Fruit fly (Drosophila melanogaster) whole organism, adult: ENCODE data around the gene CG5810.

Experiments used
- CG11617 ChIP-seq: fragments of 200-800 bp; sonication (Bioruptor generic); optimal IDR thresholded peaks from 2 replicates; lab custom pipeline; 2017; ENCODE audit warnings: mild to moderate bottlenecking, missing biosample characterization, missing genetic modification reagents, missing genetic modification characterization
- CG12768 ChIP-seq: fragments of 200-800 bp; sonication (Bioruptor generic); optimal IDR thresholded peaks from 2 replicates; lab custom pipeline; 2017; ENCODE audit warnings: missing biosample characterization, missing genetic modification characterization, mild to moderate bottlenecking, moderate library complexity, missing genetic modification reagents
- CG14711 ChIP-seq: fragments of 200-800 bp; sonication (Bioruptor generic); optimal IDR thresholded peaks from 2 replicates; lab custom pipeline; 2018; ENCODE audit warnings: missing biosample characterization, mild to moderate bottlenecking, missing genetic modification characterization, moderate library complexity
- CG1620 ChIP-seq: fragments of 200-800 bp; sonication (Bioruptor generic); optimal IDR thresholded peaks from 2 replicates; lab custom pipeline; 2016; ENCODE audit warnings: missing biosample characterization, missing genetic modification characterization
- CG33017 ChIP-seq: fragments of 200-800 bp; sonication (Bioruptor generic); optimal IDR thresholded peaks from 2 replicates; lab custom pipeline; 2018; ENCODE audit warnings: missing biosample characterization, mild to moderate bottlenecking, missing genetic modification characterization, moderate library complexity
- CG5204 ChIP-seq: fragments of 200-800 bp; sonication (Bioruptor generic); optimal IDR thresholded peaks from 2 replicates; lab custom pipeline; 2016; ENCODE audit warnings: missing biosample characterization, missing genetic modification characterization
- CG7045 ChIP-seq: fragments of 200-800 bp; sonication (Bioruptor generic); optimal IDR thresholded peaks from 2 replicates; lab custom pipeline; 2017; ENCODE audit warnings: missing biosample characterization, mild to moderate bottlenecking, missing genetic modification characterization
- CG7101 ChIP-seq: fragments of 200-800 bp; sonication (Bioruptor generic); optimal IDR thresholded peaks from 2 replicates; lab custom pipeline; 2018; ENCODE audit warnings: missing biosample characterization, mild to moderate bottlenecking, missing genetic modification characterization, moderate library complexity
- Clk ChIP-seq: fragments of 200-800 bp; sonication (Bioruptor generic); optimal IDR thresholded peaks from 2 replicates; lab custom pipeline; 2017; ENCODE audit warnings: missing biosample characterization, missing genetic modification characterization
- Crg-1 ChIP-seq: fragments of 200-800 bp; sonication (Bioruptor generic); optimal IDR thresholded peaks from 2 replicates; lab custom pipeline; 2016; ENCODE audit warnings: missing biosample characterization, missing genetic modification characterization
- Hr96 ChIP-seq: fragments of 200-800 bp; sonication (Bioruptor generic); optimal IDR thresholded peaks from 2 replicates; lab custom pipeline; 2016; ENCODE audit warnings: missing biosample characterization, missing genetic modification characterization
- Mnt ChIP-seq: fragments of 200-800 bp; sonication (Bioruptor generic); optimal IDR thresholded peaks from 2 replicates; lab custom pipeline; 2016; ENCODE audit warnings: missing biosample characterization, mild to moderate bottlenecking, missing genetic modification characterization
- bab1 ChIP-seq: fragments of 200-800 bp; sonication (Bioruptor generic); optimal IDR thresholded peaks from 3 replicates; lab custom pipeline; 2019; ENCODE audit warnings: missing biosample characterization, mild to moderate bottlenecking, missing genetic modification characterization, moderate library complexity
- cic ChIP-seq: fragments of 200-800 bp; sonication (Bioruptor generic); optimal IDR thresholded peaks from 2 replicates; lab custom pipeline; 2017; ENCODE audit warnings: missing biosample characterization, mild to moderate bottlenecking, missing genetic modification characterization, moderate library complexity
- cnc ChIP-seq, 2 experiments: fragments of >200 bp; optimal IDR thresholded peaks; 2 replicates each; lab custom pipeline; 2017
- kay ChIP-seq: fragments of 200-800 bp; sonication (Bioruptor generic); peaks from one replicate; lab custom pipeline; 2016; ENCODE audit warnings: missing biosample characterization, missing genetic modification characterization, borderline replicate concordance
- ovo ChIP-seq: fragments of 200-800 bp; sonication (Bioruptor generic); optimal IDR thresholded peaks from 2 replicates; lab custom pipeline; 2016; ENCODE audit warnings: missing biosample characterization, missing genetic modification characterization
- pad ChIP-seq: fragments of 200-800 bp; sonication (Bioruptor generic); optimal IDR thresholded peaks from 3 replicates; lab custom pipeline; 2017; ENCODE audit warnings: missing biosample characterization, missing genetic modification characterization, mild to moderate bottlenecking, moderate library complexity, missing genetic modification reagents
- tj ChIP-seq: fragments of 200-800 bp; sonication (Bioruptor generic); optimal IDR thresholded peaks from 3 replicates; lab custom pipeline; 2017; ENCODE audit warnings: missing biosample characterization, mild to moderate bottlenecking, missing genetic modification characterization, moderate library complexity
- toe ChIP-seq: fragments of 200-800 bp; sonication (Bioruptor generic); optimal IDR thresholded peaks from 2 replicates; lab custom pipeline; 2016; ENCODE audit warnings: missing biosample characterization, missing genetic modification characterization

CG5810 gene

dm6 chr3R:21169525-21170149 lies 6.1 kb downstream of the CG5810 start:
- TF ChIP-seq bab1 (no peak), tj (GFP tag; lab: Kevin White, UChicago) (peak; percentile 91)

dm6 chr3R:21176663-21177145 lies 13.1 kb downstream of the CG5810 start:
- no peak for TF ChIP-seq toe (GFP tag; lab: Kevin White, UChicago)
- peak; percentile 77 for TF ChIP-seq CG7101 (tag; lab: Kevin White, UChicago)
- TF ChIP-seq CG14711 (tag; lab: Kevin White, UChicago): peak; percentile 46
- peak; percentile 74 for TF ChIP-seq ovo (GFP tag; lab: Kevin White, UChicago)
- TF ChIP-seq cic (GFP tag; lab: Kevin White, UChicago): peak; percentile 90
- TF ChIP-seq Mnt: peak; percentile 47
- peak; percentile 51 for TF ChIP-seq CG33017 (tag; lab: Kevin White, UChicago)
- peak; percentile 72 for TF ChIP-seq CG12768 (GFP tag; lab: Kevin White, UChicago)
- peak; percentile 70 for TF ChIP-seq CG7045 (GFP tag; lab: Kevin White, UChicago)
- no peak for TF ChIP-seq Clk (GFP tag; lab: Kevin White, UChicago)
- TF ChIP-seq pad (GFP tag; lab: Kevin White, UChicago): peak; percentile 52
- no peak for TF ChIP-seq Hr96
- TF ChIP-seq CG5204 (GFP tag; lab: Kevin White, UChicago): peak; percentile 10
- peak; percentile 19 for TF ChIP-seq tj (GFP tag; lab: Kevin White, UChicago)
- TF ChIP-seq Crg-1 (GFP tag; lab: Kevin White, UChicago): peak; percentile 24
- peak; percentile 73 for TF ChIP-seq CG11617

- TF ChIP-seq toe (GFP tag; lab: Kevin White, UChicago) (peak; percentile 11), CG5204 (GFP tag; lab: Kevin White, UChicago) (no peak)
Observed at dm6 chr3R:21179592-21180390, 16.2 kb downstream of the CG5810 start.

- TF ChIP-seq cnc (optimal IDR thresholded peaks at IDR 0.05; lab: Kevin White, UChicago): no peak
- TF ChIP-seq CG7101 (tag; lab: Kevin White, UChicago): peak; percentile 56
- peak; percentile 5 for TF ChIP-seq tj (GFP tag; lab: Kevin White, UChicago)
- peak; percentile 85 for TF ChIP-seq CG12768 (GFP tag; lab: Kevin White, UChicago)
- TF ChIP-seq kay (GFP tag; lab: Kevin White, UChicago): peak; percentile 84
- peak; percentile 3 for TF ChIP-seq toe (GFP tag; lab: Kevin White, UChicago)
- peak; percentile 48 for TF ChIP-seq CG33017 (tag; lab: Kevin White, UChicago)
- no peak for TF ChIP-seq bab1
- TF ChIP-seq CG7045 (GFP tag; lab: Kevin White, UChicago): peak; percentile 44
- TF ChIP-seq pad (GFP tag; lab: Kevin White, UChicago): no peak
- TF ChIP-seq Hr96: peak; percentile 38
- TF ChIP-seq CG11617: peak; percentile 65
- TF ChIP-seq CG14711 (tag; lab: Kevin White, UChicago): peak; percentile 50
- peak; percentile 26 for TF ChIP-seq Clk (GFP tag; lab: Kevin White, UChicago)
- no peak for TF ChIP-seq CG5204 (GFP tag; lab: Kevin White, UChicago)
- peak; percentile 77 for TF ChIP-seq cic (GFP tag; lab: Kevin White, UChicago)
- TF ChIP-seq Mnt: peak; percentile 4
- no peak for TF ChIP-seq Crg-1 (GFP tag; lab: Kevin White, UChicago)
Observed at dm6 chr3R:21180391-21180796, 16.8 kb downstream of the CG5810 start.

dm6 chr3R:21181957-21182356 lies 18.4 kb downstream of the CG5810 start:
- TF ChIP-seq cic (GFP tag; lab: Kevin White, UChicago) (peak; percentile 79), CG7045 (GFP tag; lab: Kevin White, UChicago) (no peak), kay (GFP tag; lab: Kevin White, UChicago) (peak; percentile 80), CG12768 (GFP tag; lab: Kevin White, UChicago) (no peak)

- no peak for TF ChIP-seq cic (GFP tag; lab: Kevin White, UChicago)
- no peak for TF ChIP-seq cnc (optimal IDR thresholded peaks at IDR 0.05; lab: Kevin White, UChicago)
- TF ChIP-seq bab1: peak; percentile 78
- TF ChIP-seq Hr96: no peak
- peak; percentile 21 for TF ChIP-seq Clk (GFP tag; lab: Kevin White, UChicago)
- no peak for TF ChIP-seq kay (GFP tag; lab: Kevin White, UChicago)
- no peak for TF ChIP-seq CG12768 (GFP tag; lab: Kevin White, UChicago)
- TF ChIP-seq ovo (GFP tag; lab: Kevin White, UChicago): peak; percentile 6
- TF ChIP-seq Crg-1 (GFP tag; lab: Kevin White, UChicago): no peak
- peak; percentile 19 for TF ChIP-seq Mnt
- TF ChIP-seq CG7045 (GFP tag; lab: Kevin White, UChicago): no peak
- TF ChIP-seq CG33017 (tag; lab: Kevin White, UChicago): no peak
- TF ChIP-seq CG7101 (tag; lab: Kevin White, UChicago): peak; percentile 53
- TF ChIP-seq CG14711 (tag; lab: Kevin White, UChicago): no peak
- no peak for TF ChIP-seq CG5204 (GFP tag; lab: Kevin White, UChicago)
- peak; percentile 3 for TF ChIP-seq tj (GFP tag; lab: Kevin White, UChicago)
- TF ChIP-seq CG11617: no peak
- no peak for TF ChIP-seq toe (GFP tag; lab: Kevin White, UChicago)
- peak; percentile 63 for TF ChIP-seq CG1620 (GFP tag; lab: Kevin White, UChicago)
- TF ChIP-seq pad (GFP tag; lab: Kevin White, UChicago): peak; percentile 40
Observed at dm6 chr3R:21184373-21185132, 21.0 kb downstream of the CG5810 start.
